Worm (Caenorhabditis elegans): ENCODE results near the gene anmt-1.

- no peak for TF ChIP-seq nhr-76 (tag; optimal IDR thresholded peaks at IDR 0.05)
- TF ChIP-seq unc-39 (tag; optimal IDR thresholded peaks at IDR 0.05): no peak
- no peak for TF ChIP-seq elt-3 (tag; optimal IDR thresholded peaks at IDR 0.05)
- no peak for TF ChIP-seq unc-62 (GFP tag; optimal IDR thresholded peaks at IDR 0.05)
- no peak for TF ChIP-seq mls-2 (tag; optimal IDR thresholded peaks at IDR 0.05)
- TF ChIP-seq lsy-2 (tag; optimal IDR thresholded peaks at IDR 0.05): no peak
- no peak for TF ChIP-seq nhr-237 (tag; optimal IDR thresholded peaks at IDR 0.05)
These were observed 25.7 kb downstream of the anmt-1 start, which contains the start of gene B0303.11 for ce11 chrIII:8710310-8710709.

Data from whole organism, mixed stage, embryonic.